Fruit fly (Drosophila melanogaster): ENCODE measurements around the gene CG1317.

DNA sequence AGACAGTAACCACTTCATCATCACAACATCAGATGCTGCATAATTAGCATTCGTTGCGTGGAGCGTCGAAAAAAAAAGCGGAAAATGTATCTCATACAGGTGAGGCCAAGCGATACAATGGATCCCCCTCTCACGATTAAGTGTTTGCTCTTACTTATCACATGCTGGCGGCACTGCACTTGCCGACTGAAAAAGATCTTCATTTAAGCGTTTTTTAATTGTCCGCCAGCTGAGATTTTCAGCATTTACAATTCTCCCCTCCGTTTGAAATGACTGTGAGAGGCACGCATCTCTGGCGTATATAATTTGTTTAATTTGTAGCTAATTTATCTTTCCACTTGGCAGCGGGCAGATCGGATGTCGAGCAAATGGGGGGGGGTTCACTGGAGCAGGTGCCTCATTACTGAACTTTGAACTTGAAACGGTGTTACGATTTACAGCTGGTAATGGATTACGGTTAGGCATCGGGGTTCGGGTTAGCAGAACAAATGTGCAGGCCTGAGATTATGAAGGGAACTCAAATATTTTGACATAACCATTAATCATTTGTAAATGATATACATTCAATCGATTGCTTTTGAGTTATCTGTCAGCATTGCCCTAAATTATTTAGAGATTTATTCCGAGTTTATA is 17.1 kb upstream of the CG1317 start, which contains the start of gene Mzt1:
- TF ChIP-seq usp (GFP tag; optimal IDR thresholded peaks at IDR 0.05) (no peak), psq (optimal IDR thresholded peaks at IDR 0.05) (no peak), pan (optimal IDR thresholded peaks at IDR 0.05) (no peak), EcR (GFP tag; optimal IDR thresholded peaks at IDR 0.05) (no peak)
